Fruit fly (Drosophila melanogaster): ENCODE data around the gene ValRS-m.

ValRS-m gene

dm6 chr3L:8952549-8953198, 11.9 kb downstream of the ValRS-m start:
- TF ChIP-seq CTCF (optimal IDR thresholded peaks at IDR 0.05) (no peak), CG8478 (optimal IDR thresholded peaks at IDR 0.05) (no peak)

dm6 chr3L:8951507-8951906, 13.1 kb downstream of the ValRS-m start:
- TF ChIP-seq CTCF (optimal IDR thresholded peaks at IDR 0.05) = no peak
- no peak for TF ChIP-seq CG8478 (optimal IDR thresholded peaks at IDR 0.05)

DNA sequence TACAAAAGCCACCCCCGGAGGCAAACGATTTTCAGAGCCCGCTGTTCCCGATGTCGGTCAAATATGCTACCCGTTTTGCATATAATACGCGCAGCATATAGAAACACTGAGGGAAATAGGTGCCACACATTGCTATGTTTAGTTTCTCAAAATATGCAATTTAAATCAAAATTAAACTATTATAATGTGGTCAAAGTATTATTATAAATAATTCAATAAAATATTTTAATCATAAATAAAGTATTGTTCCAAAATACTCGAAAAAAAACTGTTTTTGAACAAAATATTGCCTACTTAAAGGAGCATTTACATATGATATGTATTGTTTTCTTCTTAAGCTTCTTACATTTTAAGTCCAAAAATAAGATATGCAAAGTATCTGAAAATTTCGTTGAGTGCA, 13.6 kb downstream of the ValRS-m start:
- TF ChIP-seq CTCF (optimal IDR thresholded peaks at IDR 0.05) (no peak), CG8478 (optimal IDR thresholded peaks at IDR 0.05) (no peak)

- no peak for TF ChIP-seq CG8478 (optimal IDR thresholded peaks at IDR 0.05)
- no peak for TF ChIP-seq CTCF (optimal IDR thresholded peaks at IDR 0.05)
These were observed 14.7 kb downstream of the ValRS-m start for dm6 chr3L:8949823-8950222.

- TF ChIP-seq CTCF (optimal IDR thresholded peaks at IDR 0.05) (no peak), CG8478 (optimal IDR thresholded peaks at IDR 0.05) (no peak)
These were observed 16.6 kb downstream of the ValRS-m start for dm6 chr3L:8947848-8948494.

DNA sequence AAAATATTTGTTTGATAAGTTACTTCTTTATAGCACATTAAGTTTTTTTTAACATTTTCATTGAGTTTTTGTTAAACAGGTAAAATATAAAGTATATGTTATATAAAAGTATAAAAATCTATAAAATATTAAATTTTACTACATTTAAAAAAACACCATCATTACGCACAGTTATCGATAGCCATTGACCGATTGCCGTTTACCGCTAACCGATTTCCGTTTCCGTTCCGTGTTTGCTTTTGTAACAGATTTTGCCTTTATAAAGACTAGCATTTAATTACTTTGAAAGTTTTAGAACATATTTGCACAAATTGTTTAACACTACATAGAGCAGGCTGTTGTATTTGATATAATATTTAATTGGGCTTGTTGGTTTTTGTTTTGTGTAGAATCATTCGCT, 24.9 kb downstream of the ValRS-m start:
- TF ChIP-seq CTCF (optimal IDR thresholded peaks at IDR 0.05) = no peak

DNA sequence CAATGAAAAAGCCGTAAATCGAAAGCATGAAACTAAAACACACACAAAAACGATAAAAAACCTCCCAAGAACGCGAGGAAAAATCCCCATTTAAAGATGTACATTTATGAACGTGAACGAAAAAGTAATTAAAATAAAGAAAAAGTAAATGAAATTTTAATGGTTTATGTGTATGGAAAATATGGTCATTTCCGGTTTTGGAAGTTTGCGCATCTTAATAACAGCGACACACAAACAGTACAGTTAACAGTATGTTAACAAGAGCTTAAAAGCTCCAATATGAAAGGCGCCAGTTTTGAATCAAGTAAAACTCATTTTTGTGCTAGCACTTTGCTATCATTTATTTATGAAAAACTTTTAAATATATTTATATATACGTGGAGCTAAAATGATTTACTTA, 32.7 kb downstream of the ValRS-m start:
- no peak for TF ChIP-seq CTCF (optimal IDR thresholded peaks at IDR 0.05)
- no peak for TF ChIP-seq CG8478 (optimal IDR thresholded peaks at IDR 0.05)

DNA sequence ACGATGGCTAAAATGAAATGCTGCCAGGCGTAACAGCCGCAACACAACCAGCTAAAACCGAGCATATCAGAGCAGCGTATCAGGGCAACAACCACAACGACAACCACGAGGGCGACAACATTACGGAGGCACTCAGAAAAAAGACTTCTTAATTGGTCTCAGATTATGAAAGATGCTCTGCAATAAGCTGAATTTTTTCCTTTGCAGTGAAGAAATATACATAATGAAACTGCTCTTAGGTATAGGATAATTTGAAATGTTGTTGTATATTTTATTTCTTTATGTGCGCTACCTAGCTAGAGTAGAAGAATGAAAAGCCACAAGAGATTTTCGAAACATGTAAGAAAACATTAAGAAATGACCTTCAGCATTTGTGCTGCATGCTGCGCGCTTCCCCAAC, 35.0 kb downstream of the ValRS-m start:
- TF ChIP-seq CTCF (optimal IDR thresholded peaks at IDR 0.05) = no peak
- TF ChIP-seq CG8478 (optimal IDR thresholded peaks at IDR 0.05) = no peak

DNA sequence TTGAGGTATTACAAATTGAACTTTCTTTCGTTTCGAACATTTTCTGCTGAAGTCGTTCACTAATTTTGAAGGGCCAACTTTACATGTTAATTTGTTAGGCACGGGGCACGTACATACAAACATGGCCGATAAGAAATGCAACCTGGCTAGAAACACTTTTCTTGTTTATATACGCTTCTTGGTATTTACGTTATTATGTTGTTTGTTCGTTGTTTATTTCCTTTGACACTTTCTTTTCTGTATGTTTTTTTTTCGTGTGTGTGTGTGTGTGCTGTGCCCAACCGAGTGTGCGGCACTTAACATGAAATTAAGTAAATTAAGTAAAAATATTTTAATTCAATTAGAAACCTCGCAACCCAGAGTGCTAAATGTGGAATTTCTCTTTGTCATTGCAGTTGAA, 38.9 kb downstream of the ValRS-m start:
- TF ChIP-seq CG8478 (optimal IDR thresholded peaks at IDR 0.05) = no peak

- no peak for TF ChIP-seq CTCF (optimal IDR thresholded peaks at IDR 0.05)
- TF ChIP-seq CG8478 (optimal IDR thresholded peaks at IDR 0.05) = no peak
These were observed 39.6 kb downstream of the ValRS-m start for dm6 chr3L:8924999-8925398.

- TF ChIP-seq CG8478 (optimal IDR thresholded peaks at IDR 0.05) (no peak), CTCF (optimal IDR thresholded peaks at IDR 0.05) (no peak)
These were observed 40.1 kb downstream of the ValRS-m start for dm6 chr3L:8924417-8924913.

DNA sequence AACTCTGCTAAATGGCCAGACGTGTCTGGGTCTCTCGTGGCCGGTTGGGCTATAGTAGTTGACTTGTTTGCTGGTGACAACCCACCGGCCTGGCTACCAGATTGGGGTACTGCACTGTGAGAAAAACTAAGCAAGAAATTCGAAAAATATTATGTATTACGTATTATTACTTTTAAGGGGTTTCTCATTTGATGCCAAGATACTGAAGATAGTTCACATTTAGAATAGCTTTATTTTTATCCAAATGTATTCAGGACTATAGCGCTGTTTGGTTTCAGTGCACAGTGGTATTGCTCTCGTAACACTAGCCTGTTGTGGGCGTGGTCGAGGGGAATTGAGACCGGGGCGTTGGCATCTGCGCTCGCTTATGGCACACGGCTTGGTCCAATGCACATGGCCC, 43.9 kb downstream of the ValRS-m start:
- TF ChIP-seq CTCF (optimal IDR thresholded peaks at IDR 0.05) = no peak
- no peak for TF ChIP-seq CG8478 (optimal IDR thresholded peaks at IDR 0.05)

DNA sequence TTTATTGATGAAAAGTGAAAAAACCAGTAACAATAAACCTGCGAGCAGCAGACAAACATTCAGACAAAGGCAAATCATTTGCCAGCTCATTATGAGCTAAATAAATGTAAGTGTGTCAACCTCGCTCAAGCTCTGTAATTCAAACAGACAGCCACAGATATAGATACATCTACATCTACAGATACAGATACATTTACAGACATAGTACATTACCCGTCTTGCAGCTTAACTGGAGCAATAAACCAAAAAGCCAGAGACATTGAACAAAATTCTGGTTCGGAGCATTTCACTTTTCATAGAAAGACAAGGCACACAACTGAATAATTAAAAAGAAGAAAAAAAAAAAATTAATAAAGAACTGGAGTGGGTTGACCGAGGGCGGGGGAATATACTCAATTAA, 44.9 kb downstream of the ValRS-m start:
- TF ChIP-seq CG8478 (optimal IDR thresholded peaks at IDR 0.05) = no peak
- TF ChIP-seq CTCF (optimal IDR thresholded peaks at IDR 0.05) = no peak

dm6 chr3L:8913537-8914108, 50.9 kb downstream of the ValRS-m start:
- TF ChIP-seq CG8478 (optimal IDR thresholded peaks at IDR 0.05) (no peak), CTCF (optimal IDR thresholded peaks at IDR 0.05) (no peak)

dm6 chr3L:8912332-8912731, 52.2 kb downstream of the ValRS-m start, which contains the start of the genes Tsp66E and mfr:
Tsp66E (plus strand) TSS chr3L:8912499.
mfr (minus strand) TSS chr3L:8912671.
- no peak for TF ChIP-seq CG8478 (optimal IDR thresholded peaks at IDR 0.05)
- no peak for TF ChIP-seq CTCF (optimal IDR thresholded peaks at IDR 0.05)
